Worm (Caenorhabditis elegans) whole organism, L3 larva: ENCODE measurements around the gene ZK180.5.

Experiments used
- R02D3.7 ChIP-seq: fragments of 150-350 bp; optimal IDR thresholded peaks from 2 replicates; lab custom pipeline; 2014; ENCODE audit warnings: missing biosample characterization, missing genetic modification characterization
- ama-1 ChIP-seq: fragments of 150-350 bp; optimal IDR thresholded peaks from 2 replicates; lab custom pipeline; 2018
- ceh-16 ChIP-seq: sonication (generic microtip); optimal IDR thresholded peaks from 2 replicates; lab custom pipeline; 2017; ENCODE audit warnings: missing biosample characterization, missing genetic modification characterization
- ceh-28 ChIP-seq: fragments of 150-350 bp; optimal IDR thresholded peaks from 2 replicates; lab custom pipeline; 2014; ENCODE audit warnings: missing biosample characterization, missing genetic modification reagents, missing genetic modification characterization
- ceh-82 ChIP-seq: fragments of 150-350 bp; optimal IDR thresholded peaks from 2 replicates; lab custom pipeline; 2014; ENCODE audit warnings: missing biosample characterization, missing genetic modification characterization
- daf-12 ChIP-seq: fragments of 150-350 bp; optimal IDR thresholded peaks from 2 replicates; lab custom pipeline; 2014; ENCODE audit warnings: missing biosample characterization, missing genetic modification reagents, missing genetic modification characterization
- egl-27 ChIP-seq: sonication (generic microtip); optimal IDR thresholded peaks from 4 replicates; lab custom pipeline; 2017; ENCODE audit warnings: missing biosample characterization, missing genetic modification reagents, missing genetic modification characterization
- egl-5 ChIP-seq: fragments of 150-350 bp; optimal IDR thresholded peaks from 2 replicates; lab custom pipeline; 2017; ENCODE audit warnings: missing biosample characterization, missing genetic modification reagents, missing genetic modification characterization, inconsistent platforms
- elt-1 ChIP-seq: fragments of 150-350 bp; optimal IDR thresholded peaks from 2 replicates; lab custom pipeline; 2014; ENCODE audit warnings: missing biosample characterization, missing genetic modification characterization
- elt-2 ChIP-seq: sonication (generic microtip); optimal IDR thresholded peaks from 2 replicates; lab custom pipeline; 2016; ENCODE audit warnings: missing genetic modification reagents, mild to moderate bottlenecking, missing genetic modification characterization, missing compliant biosample characterization
- elt-3 ChIP-seq, 3 experiments: fragments of 150-350 bp in 1 of 3; sonication (generic microtip) in 2 of 3; optimal IDR thresholded peaks; 2 replicates in 2 of 3; 4 replicates in 1 of 3; lab custom pipeline; 2014 to 2017; ENCODE audit warnings: missing biosample characterization in 3 of 3, missing genetic modification characterization in 3 of 3
- eor-1 ChIP-seq, 2 experiments: fragments of 150-350 bp; optimal IDR thresholded peaks; 2 replicates each; lab custom pipeline; 2014 to 2018; ENCODE audit warnings: missing biosample characterization in 2 of 2, missing genetic modification characterization in 2 of 2
- fkh-2 ChIP-seq: fragments of 150-350 bp; optimal IDR thresholded peaks from 2 replicates; lab custom pipeline; 2014; ENCODE audit warnings: missing biosample characterization, missing genetic modification reagents, missing genetic modification characterization
- fos-1 ChIP-seq: fragments of 150-350 bp; optimal IDR thresholded peaks from 2 replicates; lab custom pipeline; 2014; ENCODE audit warnings: missing biosample characterization, missing genetic modification characterization
- hmg-11 ChIP-seq: sonication (generic microtip); optimal IDR thresholded peaks from 2 replicates; lab custom pipeline; 2016; ENCODE audit warnings: missing genetic modification characterization, missing compliant biosample characterization
- lin-39 ChIP-seq: fragments of 150-350 bp; optimal IDR thresholded peaks from 2 replicates; lab custom pipeline; 2018; ENCODE audit warnings: missing biosample characterization, missing genetic modification reagents, missing genetic modification characterization
- lsy-12 ChIP-seq: sonication (generic microtip); optimal IDR thresholded peaks from 2 replicates; lab custom pipeline; 2016; ENCODE audit warnings: mild to moderate bottlenecking, missing genetic modification characterization, missing compliant biosample characterization
- mdl-1 ChIP-seq: fragments of 150-350 bp; optimal IDR thresholded peaks from 2 replicates; lab custom pipeline; 2014; ENCODE audit warnings: missing biosample characterization, missing genetic modification characterization
- nfya-1 ChIP-seq: sonication (generic microtip); optimal IDR thresholded peaks from 2 replicates; lab custom pipeline; 2017; ENCODE audit warnings: missing genetic modification characterization, mild to moderate bottlenecking, missing compliant biosample characterization, antibody characterized with exemption, moderate library complexity; ENCODE audit not compliant: insufficient read depth
- nhr-23 ChIP-seq: fragments of 150-350 bp; optimal IDR thresholded peaks from 2 replicates; lab custom pipeline; 2014; ENCODE audit warnings: missing biosample characterization, missing genetic modification reagents, missing genetic modification characterization
- nhr-237 ChIP-seq: fragments of 150-350 bp; optimal IDR thresholded peaks from 2 replicates; lab custom pipeline; 2014; ENCODE audit warnings: missing biosample characterization, missing genetic modification characterization
- nhr-25 ChIP-seq: sonication (generic microtip); optimal IDR thresholded peaks from 2 replicates; lab custom pipeline; 2017; ENCODE audit warnings: missing biosample characterization, missing genetic modification characterization
- nhr-43 ChIP-seq: sonication (generic microtip); optimal IDR thresholded peaks from 2 replicates; lab custom pipeline; 2016; ENCODE audit warnings: mild to moderate bottlenecking, missing genetic modification characterization, missing compliant biosample characterization; ENCODE audit not compliant: poor library complexity, severe bottlenecking
- nhr-67 ChIP-seq: fragments of 150-350 bp; optimal IDR thresholded peaks from 2 replicates; lab custom pipeline; 2014; ENCODE audit warnings: missing biosample characterization, missing genetic modification characterization
- nhr-76 ChIP-seq: fragments of 150-350 bp; sonication (generic microtip); optimal IDR thresholded peaks from 5 replicates; lab custom pipeline; 2014; ENCODE audit warnings: missing biosample characterization, missing genetic modification characterization
- pha-4 ChIP-seq: fragments of 150-350 bp; optimal IDR thresholded peaks from 2 replicates; lab custom pipeline; 2014; ENCODE audit warnings: missing biosample characterization, missing genetic modification reagents, missing genetic modification characterization
- pqm-1 ChIP-seq: fragments of 150-350 bp; optimal IDR thresholded peaks from 2 replicates; lab custom pipeline; 2017; ENCODE audit warnings: missing biosample characterization, missing genetic modification characterization, inconsistent platforms
- sea-2 ChIP-seq: fragments of 150-350 bp; sonication (generic microtip); optimal IDR thresholded peaks from 4 replicates; lab custom pipeline; 2014; ENCODE audit warnings: missing biosample characterization, missing genetic modification reagents, missing genetic modification characterization
- skn-1 ChIP-seq: fragments of 150-350 bp; optimal IDR thresholded peaks from 2 replicates; lab custom pipeline; 2014; ENCODE audit warnings: missing biosample characterization, missing genetic modification characterization
- snpc-4 ChIP-seq: fragments of 150-350 bp; optimal IDR thresholded peaks from 2 replicates; lab custom pipeline; 2014; ENCODE audit warnings: missing biosample characterization, missing genetic modification characterization
- tbx-2 ChIP-seq: sonication (generic microtip); optimal IDR thresholded peaks from 2 replicates; lab custom pipeline; 2016; ENCODE audit warnings: mild to moderate bottlenecking, missing genetic modification characterization, missing compliant biosample characterization
- unc-39 ChIP-seq: sonication (generic microtip); optimal IDR thresholded peaks from 4 replicates; lab custom pipeline; 2017; ENCODE audit warnings: missing biosample characterization, missing genetic modification characterization
- unc-62 ChIP-seq: fragments of 150-350 bp; sonication (generic microtip); optimal IDR thresholded peaks from 4 replicates; lab custom pipeline; 2014; ENCODE audit warnings: missing biosample characterization, missing genetic modification reagents, missing genetic modification characterization
- ztf-4 ChIP-seq: fragments of 150-350 bp; optimal IDR thresholded peaks from 2 replicates; lab custom pipeline; 2014; ENCODE audit warnings: missing biosample characterization, missing genetic modification characterization

ZK180.5 gene

DNA sequence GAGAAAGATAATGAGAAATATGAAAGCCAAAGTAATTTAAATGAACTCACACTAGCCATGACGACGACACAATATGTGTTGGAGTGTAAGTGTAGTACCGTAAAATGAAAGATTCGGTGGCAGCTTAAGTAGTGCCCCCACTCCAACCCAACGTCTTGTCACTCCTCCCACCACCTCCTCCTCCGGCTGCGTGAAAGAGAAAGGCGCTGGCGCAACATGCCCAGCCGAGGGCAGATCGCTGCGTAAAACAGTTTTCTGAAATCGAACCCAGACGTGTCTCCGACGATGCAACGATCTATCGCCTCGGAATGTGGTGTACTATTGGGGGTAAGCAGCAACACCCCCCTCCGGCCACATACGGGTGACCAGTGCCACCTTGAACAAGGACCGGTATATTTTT is at the start of gene ZK180.5:
ZK180.5 (minus strand) TSS at position 101 of the 400 bp plus-strand sequence.
- TF ChIP-seq sea-2 (GFP tag; lab: Kevin White, UChicago) (no peak), skn-1 (tag; lab: Kevin White, UChicago) (no peak), nhr-25 (tag; lab: Kevin White, UChicago) (peak; percentile 28), mdl-1 (tag; lab: Kevin White, UChicago) (no peak), nhr-43 (peak; percentile 42)
- TF ChIP-seq, all 47 proteins: peak for 2

DNA sequence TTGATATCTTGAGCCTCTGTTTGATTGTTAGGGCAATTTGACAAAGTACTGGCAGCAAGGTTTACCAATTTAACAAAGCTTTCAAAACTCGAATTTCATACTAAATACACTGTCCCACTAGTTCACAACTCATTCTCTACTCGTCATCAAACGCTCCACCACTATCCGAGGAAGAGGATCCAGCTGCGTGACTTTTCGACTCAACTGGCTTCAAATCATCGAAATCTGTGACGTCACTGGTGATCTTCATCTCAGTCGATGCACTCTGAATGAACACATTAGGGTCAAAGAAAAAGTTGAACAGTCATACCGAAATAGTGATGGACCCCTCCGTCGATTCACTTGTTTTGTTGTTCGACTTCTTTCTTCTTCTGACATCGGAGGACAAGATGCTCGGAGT is 48.9 kb upstream of the ZK180.5 start:
- TF ChIP-seq egl-5 (tag; lab: Kevin White, UChicago) (no peak), lin-39 (no peak), ama-1 (lab: Kevin White, UChicago) (no peak), elt-3 (tag; optimal IDR thresholded peaks at IDR 0.05; lab: Kevin White, UChicago) (no peak), lsy-12 (tag; lab: Kevin White, UChicago) (no peak), nhr-25 (tag; lab: Kevin White, UChicago) (no peak), R02D3.7 (tag; lab: Kevin White, UChicago) (no peak), eor-1 (tag; optimal IDR thresholded peaks at IDR 0.05; lab: Kevin White, UChicago) (no peak), unc-39 (tag; lab: Kevin White, UChicago) (no peak), sea-2 (GFP tag; lab: Kevin White, UChicago) (no peak), nfya-1 (no peak), fos-1 (tag; lab: Kevin White, UChicago) (no peak), elt-1 (no peak)
- TF ChIP-seq, all 47 proteins: peak for 0

DNA sequence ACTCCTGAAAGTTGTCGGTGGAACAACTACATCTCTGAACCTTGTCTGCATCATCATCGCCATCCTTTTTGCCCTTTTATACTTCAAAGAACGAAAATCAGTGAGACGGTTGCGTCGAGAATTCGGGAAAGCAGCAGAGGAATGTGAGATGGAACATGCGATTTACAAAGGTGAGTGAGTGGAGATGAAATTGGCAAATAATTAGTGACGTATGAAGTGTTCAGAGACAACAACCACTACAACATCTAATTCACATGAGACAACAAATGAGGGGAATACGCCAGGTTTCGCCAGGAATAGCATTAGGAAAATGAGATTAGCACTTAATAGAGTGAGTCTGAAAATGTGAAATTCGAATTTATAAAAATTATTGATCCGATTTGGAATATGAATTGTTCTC is 47.6 kb upstream of the ZK180.5 start:
- TF ChIP-seq ceh-82 (tag; lab: Kevin White, UChicago): no peak
- TF ChIP-seq sea-2 (GFP tag; lab: Kevin White, UChicago): no peak
- no peak for TF ChIP-seq nhr-67 (tag; lab: Kevin White, UChicago)
- TF ChIP-seq ceh-16 (tag; lab: Kevin White, UChicago): no peak
- no peak for TF ChIP-seq tbx-2 (tag; lab: Kevin White, UChicago)
- no peak for TF ChIP-seq unc-62 (GFP tag; lab: Kevin White, UChicago)
- no peak for TF ChIP-seq hmg-11 (tag; lab: Kevin White, UChicago)
- no peak for TF ChIP-seq R02D3.7 (tag; lab: Kevin White, UChicago)
- TF ChIP-seq pqm-1 (tag; lab: Kevin White, UChicago): no peak
- no peak for TF ChIP-seq nhr-76 (tag; lab: Kevin White, UChicago)
- no peak for TF ChIP-seq daf-12 (tag; lab: Kevin White, UChicago)
- no peak for TF ChIP-seq pha-4
- TF ChIP-seq nfya-1: no peak
- no peak for TF ChIP-seq elt-1
- no peak for TF ChIP-seq snpc-4 (tag; lab: Kevin White, UChicago)
- no peak for TF ChIP-seq egl-27 (tag; lab: Kevin White, UChicago)
- TF ChIP-seq nhr-43: no peak
- TF ChIP-seq ceh-28 (tag; lab: Kevin White, UChicago): no peak
- no peak for TF ChIP-seq fkh-2 (tag; lab: Kevin White, UChicago)

ce11 chrIV:4562599-4563116 is 45.7 kb upstream of the ZK180.5 start, which contains the start of gene igeg-1:
igeg-1 (plus strand) TSS chrIV:4562649.
- TF ChIP-seq eor-1 (tag; optimal IDR thresholded peaks at IDR 0.05; lab: Kevin White, UChicago): no peak
- no peak for TF ChIP-seq unc-39 (tag; lab: Kevin White, UChicago)
- TF ChIP-seq elt-3 (tag; optimal IDR thresholded peaks at IDR 0.05; lab: Kevin White, UChicago): no peak
- TF ChIP-seq elt-2 (tag; lab: Kevin White, UChicago): peak; percentile 34

DNA sequence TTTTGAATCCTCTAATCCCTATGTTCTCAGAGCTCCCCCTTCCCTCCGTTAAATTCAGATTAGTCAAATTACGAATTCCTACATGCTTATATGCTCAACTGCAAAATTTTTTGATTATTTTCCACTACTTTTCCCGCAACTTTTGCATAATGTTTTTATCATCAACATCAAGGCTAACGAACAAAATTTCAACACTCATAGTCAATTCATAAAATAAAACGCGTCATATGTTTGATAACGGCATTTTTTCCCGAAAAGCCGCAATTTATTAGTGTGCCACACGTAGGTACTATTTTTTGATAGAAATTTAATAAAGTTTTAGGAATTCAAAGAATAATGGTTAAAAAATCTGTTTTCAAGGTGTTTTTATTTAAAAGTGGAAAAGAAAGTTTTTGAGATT is 42.2 kb upstream of the ZK180.5 start:
- TF ChIP-seq elt-2 (tag; lab: Kevin White, UChicago) (peak; percentile 35), fos-1 (tag; lab: Kevin White, UChicago) (no peak), nhr-23 (tag; lab: Kevin White, UChicago) (no peak), elt-1 (no peak), nhr-237 (tag; lab: Kevin White, UChicago) (no peak), pqm-1 (tag; lab: Kevin White, UChicago) (peak; percentile 34), snpc-4 (tag; lab: Kevin White, UChicago) (no peak), ztf-4 (tag; lab: Kevin White, UChicago) (no peak), pha-4 (peak; percentile 18), nhr-76 (tag; lab: Kevin White, UChicago) (no peak)
